Fruit fly (Drosophila melanogaster): ENCODE results near the gene Atg8a.

- TF ChIP-seq psq (optimal IDR thresholded peaks at IDR 0.05) = no peak
- no peak for TF ChIP-seq insv (optimal IDR thresholded peaks at IDR 0.05)
These were observed 35.2 kb downstream of the Atg8a start for dm6 chrX:10732733-10733455.
